5 worm cellular contexts compared by ENCODE assay signal in the genomic region with DNA sequence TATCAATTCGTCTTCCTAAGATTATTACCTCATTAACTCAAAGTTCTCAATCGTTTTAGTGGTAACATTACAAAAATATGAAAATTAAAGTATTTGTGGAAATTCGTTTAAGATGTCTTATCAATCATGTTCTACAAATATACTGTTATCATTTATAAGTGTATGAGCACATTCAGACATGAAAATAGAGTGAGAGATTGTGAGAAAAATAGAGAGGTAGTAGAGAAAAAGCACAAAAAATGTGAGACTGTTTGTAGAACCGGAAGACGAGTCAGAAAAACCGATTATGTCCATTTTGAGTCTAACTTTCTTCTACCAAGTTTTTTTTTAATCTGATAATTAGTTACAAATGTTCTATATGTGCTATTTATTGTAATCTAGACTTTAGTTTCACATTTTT.
TF ChIP-seq lines count a peak whose summit lies in the region.

No protein-coding gene starts in this region.

TF ChIP-seq in whole organism, L1 larva, 84 proteins besides CTCF, POLR2A, EP300 and RAD21:
- TF ChIP-seq lin-14 (GFP tag; optimal IDR thresholded peaks at IDR 0.05; lab: Kevin White, UChicago), result peak; percentile 23
- TF ChIP-seq efl-1 (optimal IDR thresholded peaks at IDR 0.05; lab: Kevin White, UChicago), result no peak
- TF ChIP-seq efl-1 (GFP tag; optimal IDR thresholded peaks at IDR 0.05 in 1 of 2; lab: Kevin White, UChicago), result peak in 1 of 2 experiments; percentile 57
- no peak for TF ChIP-seq jun-1 (tag; optimal IDR thresholded peaks at IDR 0.05; lab: Kevin White, UChicago)
- no peak for TF ChIP-seq fkh-8 (tag; optimal IDR thresholded peaks at IDR 0.05; lab: Kevin White, UChicago)
- peak in 1 of 2 experiments; percentile 20 for TF ChIP-seq lin-35 (GFP tag; optimal IDR thresholded peaks at IDR 0.05; lab: Kevin White, UChicago)
- TF ChIP-seq F16B12.6 (tag; optimal IDR thresholded peaks at IDR 0.05; lab: Kevin White, UChicago), result no peak
- TF ChIP-seq elt-2 (tag; optimal IDR thresholded peaks at IDR 0.05; lab: Kevin White, UChicago), result peak; percentile 73
- peak; percentile 58 for TF ChIP-seq pqm-1 (tag; optimal IDR thresholded peaks at IDR 0.05; lab: Kevin White, UChicago)

TF ChIP-seq in whole organism, L2 larva, 48 proteins besides CTCF, POLR2A, EP300 and RAD21:
- TF ChIP-seq skn-1 (tag; optimal IDR thresholded peaks at IDR 0.05; lab: Kevin White, UChicago), result peak; percentile 24
- TF ChIP-seq nhr-11 (tag; optimal IDR thresholded peaks at IDR 0.05; lab: Kevin White, UChicago), result no peak
- no peak for TF ChIP-seq unc-39 (tag; optimal IDR thresholded peaks at IDR 0.05; lab: Kevin White, UChicago)
- TF ChIP-seq crh-2 (tag; optimal IDR thresholded peaks at IDR 0.05; lab: Kevin White, UChicago), result peak; percentile 11
- peak; percentile 5 for TF ChIP-seq sma-9 (GFP tag; optimal IDR thresholded peaks at IDR 0.05; lab: Kevin White, UChicago)
- TF ChIP-seq sma-9 (tag; optimal IDR thresholded peaks at IDR 0.05; lab: Kevin White, UChicago), result no peak
- TF ChIP-seq fos-1 (tag; optimal IDR thresholded peaks at IDR 0.05; lab: Kevin White, UChicago), result peak; percentile 93
TF ChIP-seq in whole organism, L2 larva: peak in this region for 4.

TF ChIP-seq in whole organism, L3 larva, 47 proteins besides CTCF, POLR2A, EP300 and RAD21:
- TF ChIP-seq ceh-28 (tag; optimal IDR thresholded peaks at IDR 0.05; lab: Kevin White, UChicago), result no peak
- TF ChIP-seq jun-1 (tag; optimal IDR thresholded peaks at IDR 0.05; lab: Kevin White, UChicago), result peak; percentile 7
- peak; percentile 92 for TF ChIP-seq pqm-1 (tag; optimal IDR thresholded peaks at IDR 0.05; lab: Kevin White, UChicago)
- no peak for TF ChIP-seq nhr-25 (tag; optimal IDR thresholded peaks at IDR 0.05; lab: Kevin White, UChicago)
- TF ChIP-seq ceh-9 (tag; optimal IDR thresholded peaks at IDR 0.05; lab: Kevin White, UChicago), result no peak
- TF ChIP-seq nhr-11 (tag; optimal IDR thresholded peaks at IDR 0.05; lab: Kevin White, UChicago), result no peak
- TF ChIP-seq nhr-237 (tag; optimal IDR thresholded peaks at IDR 0.05; lab: Kevin White, UChicago), result no peak
- no peak for TF ChIP-seq eor-1 (tag; optimal IDR thresholded peaks at IDR 0.05; lab: Kevin White, UChicago)
- TF ChIP-seq elt-2 (tag; optimal IDR thresholded peaks at IDR 0.05; lab: Kevin White, UChicago), result peak; percentile 88
- TF ChIP-seq elt-1 (tag; optimal IDR thresholded peaks at IDR 0.05; lab: Kevin White, UChicago), result no peak

TF ChIP-seq in whole organism, L4 larva, 104 proteins besides CTCF, POLR2A, EP300 and RAD21:
- TF ChIP-seq dmd-6 (GFP tag; IDR thresholded peaks at IDR 0.05; lab: Robert Waterston, UW), result peak; percentile 66
- no peak for TF ChIP-seq hlh-30 (tag; optimal IDR thresholded peaks at IDR 0.05; lab: Kevin White, UChicago; ENCODE audit: insufficient read depth)
- no peak for TF ChIP-seq daf-16 (GFP tag; optimal IDR thresholded peaks at IDR 0.05; lab: Kevin White, UChicago)
- TF ChIP-seq daf-16 (tag; optimal IDR thresholded peaks at IDR 0.05; lab: Kevin White, UChicago), result peak; percentile 79
- 0 out of 2 replicates have a peak, but pooled peaks have one; percentile 30 for TF ChIP-seq lin-1 (GFP tag; IDR thresholded peaks at IDR 0.05; lab: Robert Waterston, UW)
- TF ChIP-seq php-3 (GFP tag; IDR thresholded peaks at IDR 0.05; lab: Robert Waterston, UW), result peak; percentile 73
- TF ChIP-seq unc-130 (GFP tag; optimal IDR thresholded peaks at IDR 0.05; lab: Kevin White, UChicago), result no peak
- TF ChIP-seq nhr-28 (tag; optimal IDR thresholded peaks at IDR 0.05; lab: Kevin White, UChicago), result peak; percentile 90
- peak; percentile 71 for TF ChIP-seq nhr-77 (tag; optimal IDR thresholded peaks at IDR 0.05; lab: Kevin White, UChicago)
- TF ChIP-seq pqm-1 (tag; optimal IDR thresholded peaks at IDR 0.05; lab: Kevin White, UChicago), result peak; percentile 99
- no peak for TF ChIP-seq lim-7 (GFP tag; IDR thresholded peaks at IDR 0.05; lab: Robert Waterston, UW)

TF ChIP-seq in whole organism, young adult, 124 proteins besides CTCF, POLR2A, EP300 and RAD21:
- TF ChIP-seq nhr-80 (tag; optimal IDR thresholded peaks at IDR 0.05; lab: Kevin White, UChicago) (peak; percentile 85), hlh-26 (GFP tag; conservative IDR thresholded peaks at IDR 0.05; lab: Robert Waterston, UW) (no peak)
